Worm (Caenorhabditis elegans) whole organism, late embryonic: ENCODE results near the gene nhr-9.

Experiments
- K09A11.1 ChIP-seq: sonication (generic microtip); optimal IDR thresholded peaks from 2 replicates; lab custom pipeline; 2017; ENCODE audit warnings: antibody characterized with exemption, mild to moderate bottlenecking, missing genetic modification characterization, missing compliant biosample characterization; ENCODE audit not compliant: insufficient read depth
- T23F11.4 ChIP-seq: fragments of 200-800 bp; sonication (Bioruptor generic); optimal IDR thresholded peaks from 2 replicates; lab custom pipeline; 2018; ENCODE audit warnings: mild to moderate bottlenecking, missing genetic modification characterization, missing compliant biosample characterization
- ama-1 ChIP-seq: fragments of 150-350 bp; optimal IDR thresholded peaks from 2 replicates; lab custom pipeline; 2014
- ceh-24 ChIP-seq: sonication (generic microtip); optimal IDR thresholded peaks from 2 replicates; lab custom pipeline; 2016; ENCODE audit warnings: mild to moderate bottlenecking, missing genetic modification characterization, missing compliant biosample characterization
- ceh-30 ChIP-seq: fragments of 150-350 bp; optimal IDR thresholded peaks from 2 replicates; lab custom pipeline; 2014; ENCODE audit warnings: missing biosample characterization, missing genetic modification characterization
- ceh-31 ChIP-seq: sonication (generic microtip); optimal IDR thresholded peaks from 2 replicates; lab custom pipeline; 2016; ENCODE audit warnings: missing genetic modification characterization, missing compliant biosample characterization
- ceh-34 ChIP-seq: sonication (generic microtip); optimal IDR thresholded peaks from 2 replicates; lab custom pipeline; 2016; ENCODE audit warnings: mild to moderate bottlenecking, missing genetic modification characterization, missing compliant biosample characterization
- ceh-48 ChIP-seq: sonication (generic microtip); optimal IDR thresholded peaks from 2 replicates; lab custom pipeline; 2016; ENCODE audit warnings: missing genetic modification characterization, inconsistent platforms, missing compliant biosample characterization
- ceh-6 ChIP-seq: fragments of 200-800 bp; sonication (Bioruptor generic); optimal IDR thresholded peaks from 2 replicates; lab custom pipeline; 2018; ENCODE audit warnings: mild to moderate bottlenecking, missing genetic modification characterization, missing compliant biosample characterization
- ceh-9 ChIP-seq: sonication (generic microtip); optimal IDR thresholded peaks from 2 replicates; lab custom pipeline; 2016; ENCODE audit warnings: mild to moderate bottlenecking, missing genetic modification characterization, inconsistent platforms, missing compliant biosample characterization
- che-1 ChIP-seq: sonication (generic microtip); optimal IDR thresholded peaks from 2 replicates; lab custom pipeline; 2016; ENCODE audit warnings: mild to moderate bottlenecking, missing genetic modification characterization, missing compliant biosample characterization
- dmd-4 ChIP-seq: sonication (generic microtip); optimal IDR thresholded peaks from 2 replicates; lab custom pipeline; 2016; ENCODE audit warnings: borderline replicate concordance, missing genetic modification characterization, missing compliant biosample characterization
- dve-1 ChIP-seq: sonication (generic microtip); optimal IDR thresholded peaks from 2 replicates; lab custom pipeline; 2017; ENCODE audit warnings: antibody characterized with exemption, mild to moderate bottlenecking, missing genetic modification characterization, missing compliant biosample characterization
- ets-4 ChIP-seq: sonication (generic microtip); optimal IDR thresholded peaks from 2 replicates; lab custom pipeline; 2016; ENCODE audit warnings: missing genetic modification characterization, missing compliant biosample characterization
- eyg-1 ChIP-seq: sonication (generic microtip); optimal IDR thresholded peaks from 2 replicates; lab custom pipeline; 2016; ENCODE audit warnings: missing genotype, missing genetic modification characterization, missing compliant biosample characterization
- fkh-10 ChIP-seq: fragments of 150-350 bp; optimal IDR thresholded peaks from 2 replicates; lab custom pipeline; 2014; ENCODE audit warnings: missing biosample characterization, missing genetic modification reagents, missing genetic modification characterization
- fkh-6 ChIP-seq: sonication (generic microtip); optimal IDR thresholded peaks from 2 replicates; lab custom pipeline; 2016; ENCODE audit warnings: missing genetic modification characterization, missing compliant biosample characterization
- madf-2 ChIP-seq: sonication (generic microtip); optimal IDR thresholded peaks from 2 replicates; lab custom pipeline; 2017; ENCODE audit warnings: missing genetic modification characterization, missing compliant biosample characterization
- nhr-11 ChIP-seq: fragments of 150-350 bp; optimal IDR thresholded peaks from 2 replicates; lab custom pipeline; 2014; ENCODE audit warnings: missing biosample characterization, missing genetic modification characterization
- nhr-232 ChIP-seq: sonication (generic microtip); optimal IDR thresholded peaks from 2 replicates; lab custom pipeline; 2016; ENCODE audit warnings: missing genetic modification characterization, missing compliant biosample characterization
- npax-4 ChIP-seq: sonication (generic microtip); optimal IDR thresholded peaks from 2 replicates; lab custom pipeline; 2016; ENCODE audit warnings: missing genetic modification characterization, missing compliant biosample characterization
- odd-2 ChIP-seq: sonication (generic microtip); optimal IDR thresholded peaks from 2 replicates; lab custom pipeline; 2017; ENCODE audit warnings: antibody characterized with exemption, mild to moderate bottlenecking, missing genetic modification characterization, missing compliant biosample characterization
- pat-9 ChIP-seq: fragments of 200-800 bp; sonication (Bioruptor generic); optimal IDR thresholded peaks from 2 replicates; lab custom pipeline; 2018; ENCODE audit warnings: mild to moderate bottlenecking, missing genetic modification characterization, moderate library complexity, missing compliant biosample characterization
- pha-2 ChIP-seq: sonication (generic microtip); optimal IDR thresholded peaks from 2 replicates; lab custom pipeline; 2017; ENCODE audit warnings: mild to moderate bottlenecking, missing genetic modification characterization, missing compliant biosample characterization
- pha-4 ChIP-seq: fragments of 150-350 bp; optimal IDR thresholded peaks from 2 replicates; lab custom pipeline; 2018; ENCODE audit warnings: missing biosample characterization, missing genetic modification reagents, missing genetic modification characterization
- ref-2 ChIP-seq: sonication (generic microtip); optimal IDR thresholded peaks from 2 replicates; lab custom pipeline; 2016; ENCODE audit warnings: missing genetic modification characterization, missing compliant biosample characterization
- sdc-2 ChIP-seq: sonication (generic microtip); optimal IDR thresholded peaks from 2 replicates; lab custom pipeline; 2016; ENCODE audit warnings: missing genotype, missing genetic modification characterization, missing compliant biosample characterization
- sox-2 ChIP-seq: fragments of 200-800 bp; sonication (Bioruptor generic); IDR thresholded peaks from 2 replicates; pipeline ENCODE4 v1.3.6; 2022; ENCODE audit warnings: missing genetic modification reagents, missing genetic modification characterization, missing compliant biosample characterization
- sox-4 ChIP-seq: sonication (generic microtip); optimal IDR thresholded peaks from 2 replicates; lab custom pipeline; 2017; ENCODE audit warnings: mild to moderate bottlenecking, missing genetic modification characterization, inconsistent platforms, missing compliant biosample characterization
- syd-9 ChIP-seq: sonication (generic microtip); optimal IDR thresholded peaks from 2 replicates; lab custom pipeline; 2016; ENCODE audit warnings: mild to moderate bottlenecking, missing genetic modification characterization, moderate library complexity, missing compliant biosample characterization
- unc-55 ChIP-seq: sonication (generic microtip); optimal IDR thresholded peaks from 2 replicates; lab custom pipeline; 2017; ENCODE audit warnings: missing biosample characterization, missing genetic modification reagents, missing genetic modification characterization
- unc-86 ChIP-seq: sonication (generic microtip); optimal IDR thresholded peaks from 2 replicates; lab custom pipeline; 2016; ENCODE audit warnings: missing genetic modification characterization, missing compliant biosample characterization
- zip-5 ChIP-seq: sonication (generic microtip); optimal IDR thresholded peaks from 2 replicates; lab custom pipeline; 2016; ENCODE audit warnings: missing genetic modification characterization, missing compliant biosample characterization
- ztf-16 ChIP-seq: sonication (generic microtip); optimal IDR thresholded peaks from 2 replicates; lab custom pipeline; 2017; ENCODE audit warnings: missing genetic modification characterization, missing compliant biosample characterization

nhr-9 gene

ce11 chrIII:7095156-7095555 is at the start of gene nhr-9:
Gene nhr-9 (plus strand): TSS chrIII:7095462.
- TF ChIP-seq dve-1 (tag; lab: Kevin White, UChicago) (no peak), fkh-6 (tag; lab: Kevin White, UChicago) (no peak), zip-5 (no peak)

- no peak for TF ChIP-seq sox-2 (GFP tag; lab: Robert Waterston, UW)
- TF ChIP-seq nhr-11 (tag; lab: Kevin White, UChicago): no peak
- no peak for TF ChIP-seq K09A11.1
- TF ChIP-seq odd-2: no peak
- no peak for TF ChIP-seq ets-4 (tag; lab: Kevin White, UChicago)
- TF ChIP-seq ztf-16 (tag; lab: Kevin White, UChicago): no peak
- no peak for TF ChIP-seq eyg-1 (tag; lab: Kevin White, UChicago)
- TF ChIP-seq ceh-30: no peak
- TF ChIP-seq dmd-4 (tag; lab: Kevin White, UChicago): no peak
- TF ChIP-seq syd-9 (tag; lab: Kevin White, UChicago): no peak
- no peak for TF ChIP-seq fkh-6 (tag; lab: Kevin White, UChicago)
- TF ChIP-seq ceh-31 (tag; lab: Kevin White, UChicago): no peak
- TF ChIP-seq madf-2 (tag; lab: Kevin White, UChicago): no peak
- TF ChIP-seq ceh-48: no peak
Observed at ce11 chrIII:7045643-7046042, 49.6 kb upstream of the nhr-9 start, which contains the start of gene R01H2.7. Gene R01H2.7 (minus strand): TSS chrIII:7045743.

DNA sequence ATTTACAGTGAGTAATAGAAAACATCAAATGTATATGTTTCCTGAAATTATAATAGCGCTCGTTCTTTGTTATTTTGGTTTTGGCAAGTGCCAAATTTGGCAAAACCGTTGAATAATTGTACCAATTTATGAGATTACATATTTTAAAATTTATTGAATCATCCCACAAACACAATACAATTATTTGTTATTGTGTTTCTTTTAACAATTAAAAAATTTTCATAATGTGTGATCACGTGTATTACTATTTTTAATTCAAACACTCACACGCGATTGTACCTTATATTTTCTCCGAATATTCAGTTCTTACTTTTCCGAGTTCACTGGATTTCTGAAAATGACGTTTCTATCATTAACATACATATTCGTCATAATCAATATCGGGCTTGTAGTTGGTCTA is 39.0 kb upstream of the nhr-9 start, which contains the start of gene R01H2.2:
Gene R01H2.2 (plus strand): TSS at position 301 of the 400 bp plus-strand sequence.
- TF ChIP-seq unc-55 (GFP tag; lab: Kevin White, UChicago): no peak
- TF ChIP-seq ceh-24 (tag; lab: Kevin White, UChicago): no peak
- TF ChIP-seq ceh-6 (GFP tag; lab: Kevin White, UChicago): no peak
- TF ChIP-seq pha-2 (tag; lab: Kevin White, UChicago): no peak
- no peak for TF ChIP-seq madf-2 (tag; lab: Kevin White, UChicago)
- TF ChIP-seq pat-9 (tag; lab: Kevin White, UChicago): no peak
- no peak for TF ChIP-seq fkh-10
- no peak for TF ChIP-seq ceh-9 (tag; lab: Kevin White, UChicago)
- TF ChIP-seq ceh-34 (tag; lab: Kevin White, UChicago): no peak
- TF ChIP-seq ets-4 (tag; lab: Kevin White, UChicago): no peak
- no peak for TF ChIP-seq ceh-31 (tag; lab: Kevin White, UChicago)
- TF ChIP-seq unc-86 (tag; lab: Kevin White, UChicago): no peak
- no peak for TF ChIP-seq che-1 (tag; lab: Kevin White, UChicago)
- TF ChIP-seq nhr-232 (tag; lab: Kevin White, UChicago): no peak

ce11 chrIII:7060531-7061095 is 34.6 kb upstream of the nhr-9 start, which contains the start of gene egg-2:
Gene egg-2 (minus strand): TSS chrIII:7060583.
- TF ChIP-seq ref-2 (tag; lab: Kevin White, UChicago): no peak
- no peak for TF ChIP-seq ceh-34 (tag; lab: Kevin White, UChicago)
- TF ChIP-seq npax-4 (tag; lab: Kevin White, UChicago): no peak
- TF ChIP-seq ceh-6 (GFP tag; lab: Kevin White, UChicago): no peak
- no peak for TF ChIP-seq pha-4 (tag; lab: Kevin White, UChicago)
- no peak for TF ChIP-seq syd-9 (tag; lab: Kevin White, UChicago)

ce11 chrIII:7062580-7062979 is 32.7 kb upstream of the nhr-9 start, which contains the start of gene R01H2.1:
Gene R01H2.1 (plus strand): TSS chrIII:7062880.
- TF ChIP-seq ama-1 (no peak), T23F11.4 (GFP tag; lab: Kevin White, UChicago) (no peak), fkh-6 (tag; lab: Kevin White, UChicago) (no peak), sox-4 (tag; lab: Kevin White, UChicago) (no peak), sdc-2 (no peak), npax-4 (tag; lab: Kevin White, UChicago) (no peak), madf-2 (tag; lab: Kevin White, UChicago) (no peak), ceh-9 (tag; lab: Kevin White, UChicago) (no peak), pat-9 (tag; lab: Kevin White, UChicago) (no peak)
